Fruit fly (Drosophila melanogaster) whole organism, wandering third instar larva: Measurements from ENCODE around the gene CG8833.

Experiments
- CrebA ChIP-seq: fragments of 200-800 bp; sonication (Bioruptor generic); optimal IDR thresholded peaks from 2 replicates; lab custom pipeline; 2016; ENCODE audit warnings: missing biosample characterization, mild to moderate bottlenecking, missing genetic modification characterization, borderline replicate concordance
- h ChIP-seq: fragments of 200-800 bp; sonication (Bioruptor generic); optimal IDR thresholded peaks from 3 replicates; lab custom pipeline; 2016; ENCODE audit warnings: missing biosample characterization, mild to moderate bottlenecking, missing genetic modification characterization

- TF ChIP-seq h (GFP tag; lab: Kevin White, UChicago) (no peak), CrebA (no peak)
These were observed 23.3 kb downstream of the CG8833 start for dm6 chr3L:13905515-13905914.
